Fruit fly (Drosophila melanogaster) whole organism, pupa: Measurements from ENCODE around the gene fry.

ENCODE experiments used
- CG10348 ChIP-seq: fragments of 200-800 bp; sonication (Bioruptor generic); IDR thresholded peaks from 2 replicates; pipeline ENCODE4 v1.3.6; 2022; ENCODE audit warnings: missing biosample characterization, missing genetic modification characterization
- CG12605 ChIP-seq: fragments of 200-800 bp; sonication (Bioruptor generic); IDR thresholded peaks from 2 replicates; pipeline ENCODE4 v1.3.6; 2022; ENCODE audit warnings: missing biosample characterization, missing genetic modification characterization
- CG13204 ChIP-seq: fragments of 200-800 bp; sonication (Bioruptor generic); optimal IDR thresholded peaks from 2 replicates; lab custom pipeline; 2018; ENCODE audit warnings: missing biosample characterization, mild to moderate bottlenecking, missing genetic modification characterization, moderate library complexity
- CG14655 ChIP-seq: fragments of 200-800 bp; sonication (Bioruptor generic); optimal IDR thresholded peaks from 3 replicates; lab custom pipeline; 2017; ENCODE audit warnings: mild to moderate bottlenecking, missing biosample characterization, missing genetic modification reagents, missing genetic modification characterization
- CG15710 ChIP-seq: fragments of 200-800 bp; sonication (Bioruptor generic); optimal IDR thresholded peaks from 2 replicates; lab custom pipeline; 2018; ENCODE audit warnings: missing biosample characterization, mild to moderate bottlenecking, missing genetic modification characterization, moderate library complexity
- CG17806 ChIP-seq: fragments of 200-800 bp; sonication (Bioruptor generic); optimal IDR thresholded peaks from 2 replicates; lab custom pipeline; 2018; ENCODE audit warnings: missing biosample characterization, mild to moderate bottlenecking, missing genetic modification characterization, moderate library complexity
- CG32121 ChIP-seq: fragments of 200-800 bp; sonication (Bioruptor generic); IDR thresholded peaks from 2 replicates; pipeline ENCODE4 v1.3.6; 2022; ENCODE audit warnings: missing biosample characterization, missing genetic modification characterization
- CG34367 ChIP-seq: fragments of 200-800 bp; sonication (Bioruptor generic); optimal IDR thresholded peaks from 2 replicates; lab custom pipeline; 2018; ENCODE audit warnings: missing biosample characterization, mild to moderate bottlenecking, missing genetic modification characterization
- CG4496 ChIP-seq: fragments of 200-800 bp; sonication (Bioruptor generic); IDR thresholded peaks from 3 replicates; pipeline ENCODE4 v1.3.6; 2022; ENCODE audit warnings: missing biosample characterization, missing genetic modification characterization
- CG8159 ChIP-seq: fragments of 200-800 bp; sonication (Bioruptor generic); optimal IDR thresholded peaks from 3 replicates; lab custom pipeline; 2018; ENCODE audit warnings: missing biosample characterization, mild to moderate bottlenecking, missing genetic modification characterization, moderate library complexity
- CG8301 ChIP-seq: fragments of 200-800 bp; sonication (Bioruptor generic); optimal IDR thresholded peaks from 2 replicates; lab custom pipeline; 2018; ENCODE audit warnings: missing biosample characterization, mild to moderate bottlenecking, missing genetic modification characterization
- CG9948 ChIP-seq: fragments of 200-800 bp; sonication (Bioruptor generic); optimal IDR thresholded peaks from 2 replicates; lab custom pipeline; 2018; ENCODE audit warnings: missing biosample characterization, mild to moderate bottlenecking, missing genetic modification characterization, moderate library complexity
- D1 ChIP-seq: fragments of 200-800 bp; sonication (Bioruptor generic); optimal IDR thresholded peaks from 2 replicates; lab custom pipeline; 2018; ENCODE audit warnings: missing biosample characterization, mild to moderate bottlenecking, missing genetic modification characterization, moderate library complexity
- EcR ChIP-seq: fragments of 200-800 bp; sonication (Bioruptor generic); optimal IDR thresholded peaks from 3 replicates; lab custom pipeline; 2019; ENCODE audit warnings: missing biosample characterization, missing genetic modification characterization, mild to moderate bottlenecking, moderate library complexity, missing genetic modification reagents
- Ets98B ChIP-seq: fragments of 200-800 bp; sonication (Bioruptor generic); IDR thresholded peaks from 2 replicates; pipeline ENCODE4 v1.3.6; 2022; ENCODE audit warnings: missing biosample characterization, missing genetic modification characterization
- Pif1A ChIP-seq: fragments of 200-800 bp; sonication (Bioruptor generic); optimal IDR thresholded peaks from 3 replicates; lab custom pipeline; 2016; ENCODE audit warnings: missing biosample characterization, missing genetic modification characterization
- Pif1B ChIP-seq: fragments of 200-800 bp; sonication (Bioruptor generic); optimal IDR thresholded peaks from 3 replicates; lab custom pipeline; 2016; ENCODE audit warnings: missing biosample characterization, missing genetic modification characterization
- Snoo ChIP-seq: fragments of 200-800 bp; sonication (Bioruptor generic); optimal IDR thresholded peaks from 3 replicates; lab custom pipeline; 2017; ENCODE audit warnings: missing biosample characterization, mild to moderate bottlenecking, missing genetic modification characterization, inconsistent platforms
- fd96Ca ChIP-seq: fragments of 200-800 bp; sonication (Bioruptor generic); IDR thresholded peaks from 3 replicates; pipeline ENCODE4 v1.3.6; 2022; ENCODE audit warnings: missing biosample characterization, missing genetic modification characterization
- gl ChIP-seq: fragments of 200-800 bp; sonication (Bioruptor generic); optimal IDR thresholded peaks from 2 replicates; lab custom pipeline; 2018; ENCODE audit warnings: missing biosample characterization, mild to moderate bottlenecking, missing genetic modification characterization
- rn ChIP-seq: fragments of 200-800 bp; sonication (Bioruptor generic); IDR thresholded peaks from 2 replicates; pipeline ENCODE4 v1.3.6; 2022; ENCODE audit warnings: missing biosample characterization, missing genetic modification characterization

The fry gene

dm6 chr3L:9713383-9713827 lies 34.5 kb upstream of the fry start, which contains the start of gene SH3PX1:
SH3PX1 (minus strand) TSS chr3L:9713827.
- TF ChIP-seq EcR (GFP tag; lab: Kevin White, UChicago), result peak; percentile 4
- 0 out of 3 replicates have a peak, but pooled peaks have one; percentile 34 for TF ChIP-seq fd96Ca
- TF ChIP-seq Snoo (tag; lab: Kevin White, UChicago), result no peak
- TF ChIP-seq CG13204 (GFP tag; lab: Kevin White, UChicago), result no peak

- TF ChIP-seq Snoo (tag; lab: Kevin White, UChicago) (no peak), CG8159 (tag; lab: Kevin White, UChicago) (peak; percentile 2)
These were observed 33.3 kb upstream of the fry start for dm6 chr3L:9712066-9712789.

- TF ChIP-seq Pif1B (GFP tag; lab: Kevin White, UChicago), result no peak
- TF ChIP-seq Ets98B (GFP tag; lab: Robert Waterston, UW), result no peak
- TF ChIP-seq Snoo (tag; lab: Kevin White, UChicago), result no peak
These were observed 32.3 kb upstream of the fry start for dm6 chr3L:9711203-9711602.

dm6 chr3L:9708797-9709196 lies 29.9 kb upstream of the fry start:
- TF ChIP-seq Pif1B (GFP tag; lab: Kevin White, UChicago) (no peak), CG12605 (no peak)

dm6 chr3L:9705591-9705990 lies 26.7 kb upstream of the fry start:
- TF ChIP-seq CG34367 (tag; lab: Kevin White, UChicago) (no peak), Ets98B (GFP tag; lab: Robert Waterston, UW) (no peak), CG8159 (tag; lab: Kevin White, UChicago) (no peak), CG13204 (GFP tag; lab: Kevin White, UChicago) (no peak), Pif1A (no peak), CG10348 (GFP tag; lab: Robert Waterston, UW) (no peak), CG14655 (no peak), CG32121 (GFP tag; lab: Robert Waterston, UW) (no peak), CG8301 (tag; lab: Kevin White, UChicago) (no peak), CG17806 (no peak), rn (GFP tag; lab: Robert Waterston, UW) (no peak), fd96Ca (no peak), CG4496 (no peak), D1 (tag; lab: Kevin White, UChicago) (no peak), CG15710 (tag; lab: Kevin White, UChicago) (no peak), gl (tag; lab: Kevin White, UChicago) (no peak), Pif1B (GFP tag; lab: Kevin White, UChicago) (no peak), EcR (GFP tag; lab: Kevin White, UChicago) (no peak)
- TF ChIP-seq, all 21 proteins: peak for 0

- TF ChIP-seq D1 (tag; lab: Kevin White, UChicago) (no peak), CG8159 (tag; lab: Kevin White, UChicago) (no peak), CG17806 (no peak), Pif1A (no peak)
These were observed 25.4 kb upstream of the fry start, which contains the start of gene CG16711 for dm6 chr3L:9704162-9704748. CG16711 (plus strand) TSS chr3L:9704331.

- TF ChIP-seq fd96Ca (no peak), Snoo (tag; lab: Kevin White, UChicago) (no peak), CG4496 (no peak), CG15710 (tag; lab: Kevin White, UChicago) (no peak), CG8301 (tag; lab: Kevin White, UChicago) (no peak), gl (tag; lab: Kevin White, UChicago) (no peak), CG12605 (no peak), Ets98B (GFP tag; lab: Robert Waterston, UW) (no peak), CG14655 (no peak), Pif1B (GFP tag; lab: Kevin White, UChicago) (no peak), CG34367 (tag; lab: Kevin White, UChicago) (no peak), CG10348 (GFP tag; lab: Robert Waterston, UW) (no peak), D1 (tag; lab: Kevin White, UChicago) (no peak), Pif1A (no peak), CG9948 (tag; lab: Kevin White, UChicago) (no peak), EcR (GFP tag; lab: Kevin White, UChicago) (no peak), CG17806 (no peak)
- TF ChIP-seq, all 21 proteins: peak for 0
These were observed 24.6 kb upstream of the fry start, which contains the start of gene CG6761 for dm6 chr3L:9703495-9703894. CG6761 (minus strand) TSS chr3L:9703595.
